Worm (Caenorhabditis elegans): Measurements from ENCODE around the gene gfat-2.

- no peak for TF ChIP-seq mdl-1 (tag; optimal IDR thresholded peaks at IDR 0.05)
- no peak for TF ChIP-seq mep-1 (tag; optimal IDR thresholded peaks at IDR 0.05)
- TF ChIP-seq jun-1 (tag; optimal IDR thresholded peaks at IDR 0.05): no peak
- no peak for TF ChIP-seq nhr-47 (tag; optimal IDR thresholded peaks at IDR 0.05)
- no peak for TF ChIP-seq ceh-82 (tag; optimal IDR thresholded peaks at IDR 0.05)
- no peak for TF ChIP-seq grh-1 (GFP tag; IDR thresholded peaks at IDR 0.05)
- TF ChIP-seq nhr-77 (tag; optimal IDR thresholded peaks at IDR 0.05): no peak
- TF ChIP-seq zag-1 (tag; optimal IDR thresholded peaks at IDR 0.05): no peak
Observed at ce11 chrIV:11401482-11401881, 8.5 kb upstream of the gfat-2 start.
